Fruit fly (Drosophila melanogaster) whole organism, embryonic: ENCODE measurements around the gene CG5071.
A peak's percentile ranks its signal among the peaks of the same experiment; 100 is the strongest.

Source experiments
- Blimp-1 ChIP-seq: fragments of 200-800 bp; sonication (Bioruptor generic); optimal IDR thresholded peaks from 3 replicates; lab custom pipeline; 2018; ENCODE audit warnings: missing biosample characterization, missing genetic modification characterization, mild to moderate bottlenecking, moderate library complexity, missing genetic modification reagents
- CG10209 ChIP-seq: fragments of 200-800 bp; sonication (Bioruptor generic); optimal IDR thresholded peaks from 3 replicates; lab custom pipeline; 2017; ENCODE audit warnings: missing biosample characterization, mild to moderate bottlenecking, missing genetic modification characterization, missing genetic modification reagents
- CG12155 ChIP-seq: fragments of 200-800 bp; sonication (Bioruptor generic); optimal IDR thresholded peaks from 3 replicates; lab custom pipeline; 2016; ENCODE audit warnings: missing biosample characterization, missing genetic modification characterization
- CG12391 ChIP-seq: fragments of 200-800 bp; sonication (Bioruptor generic); optimal IDR thresholded peaks from 3 replicates; lab custom pipeline; 2018; ENCODE audit warnings: missing biosample characterization, mild to moderate bottlenecking, missing genetic modification characterization, moderate library complexity
- CG13287 ChIP-seq: fragments of 200-800 bp; sonication (Bioruptor generic); IDR thresholded peaks from 2 replicates; pipeline ENCODE4 v1.3.6; 2022; ENCODE audit warnings: missing biosample characterization, missing genetic modification characterization; ENCODE audit not compliant: partially characterized antibody
- CG13424 ChIP-seq: fragments of 200-800 bp; sonication (Bioruptor generic); optimal IDR thresholded peaks from 2 replicates; lab custom pipeline; 2019; ENCODE audit warnings: missing biosample characterization, mild to moderate bottlenecking, missing genetic modification characterization, moderate library complexity
- CG15479 ChIP-seq: fragments of 200-800 bp; sonication (Bioruptor generic); optimal IDR thresholded peaks from 3 replicates; lab custom pipeline; 2019; ENCODE audit warnings: missing biosample characterization, mild to moderate bottlenecking, missing genetic modification characterization, moderate library complexity
- CG17359 ChIP-seq: fragments of 200-800 bp; sonication (Bioruptor generic); optimal IDR thresholded peaks from 3 replicates; lab custom pipeline; 2018; ENCODE audit warnings: missing biosample characterization, mild to moderate bottlenecking, missing genetic modification characterization, moderate library complexity
- CG17385 ChIP-seq: fragments of 200-800 bp; sonication (Bioruptor generic); optimal IDR thresholded peaks from 3 replicates; lab custom pipeline; 2018; ENCODE audit warnings: missing biosample characterization, mild to moderate bottlenecking, missing genetic modification characterization
- CG17568 ChIP-seq: fragments of 200-800 bp; sonication (Bioruptor generic); optimal IDR thresholded peaks from 2 replicates; lab custom pipeline; 2018; ENCODE audit warnings: missing biosample characterization, mild to moderate bottlenecking, missing genetic modification characterization, moderate library complexity
- CG18619 ChIP-seq: fragments of 200-800 bp; sonication (Bioruptor generic); optimal IDR thresholded peaks from 3 replicates; lab custom pipeline; 2017; ENCODE audit warnings: missing biosample characterization, mild to moderate bottlenecking, missing genetic modification characterization
- CG2712 ChIP-seq: fragments of 200-800 bp; optimal IDR thresholded peaks from 3 replicates; lab custom pipeline; 2019; ENCODE audit warnings: missing biosample characterization, mild to moderate bottlenecking, missing genetic modification characterization, moderate library complexity
- CG30403 ChIP-seq: fragments of 200-800 bp; sonication (Bioruptor generic); optimal IDR thresholded peaks from 3 replicates; lab custom pipeline; 2016; ENCODE audit warnings: missing biosample characterization, missing genetic modification characterization
- CG3407 ChIP-seq: fragments of 200-800 bp; sonication (Bioruptor generic); optimal IDR thresholded peaks from 2 replicates; lab custom pipeline; 2018; ENCODE audit warnings: missing biosample characterization, mild to moderate bottlenecking, missing genetic modification characterization
- CG5953 ChIP-seq: fragments of 200-800 bp; sonication (Bioruptor generic); IDR thresholded peaks from 2 replicates; pipeline ENCODE4 v1.3.6; 2022; ENCODE audit warnings: missing biosample characterization, missing genetic modification characterization
- CG6175 ChIP-seq: fragments of 200-800 bp; sonication (Bioruptor generic); IDR thresholded peaks from 3 replicates; pipeline ENCODE4 v1.3.6; 2022; ENCODE audit warnings: missing biosample characterization, missing genetic modification characterization
- CG7357 ChIP-seq: fragments of 200-800 bp; sonication (Bioruptor generic); IDR thresholded peaks from 3 replicates; pipeline ENCODE4 v1.3.6; 2022; ENCODE audit warnings: missing biosample characterization, missing genetic modification characterization
- CG7786 ChIP-seq: fragments of 200-800 bp; sonication (Bioruptor generic); optimal IDR thresholded peaks from 2 replicates; lab custom pipeline; 2016; ENCODE audit warnings: missing biosample characterization, missing genetic modification characterization
- CG7839 ChIP-seq: fragments of 200-800 bp; sonication (Bioruptor generic); optimal IDR thresholded peaks from 3 replicates; lab custom pipeline; 2018; ENCODE audit warnings: missing biosample characterization, mild to moderate bottlenecking, missing genetic modification characterization, moderate library complexity
- CG8388 ChIP-seq: fragments of 200-800 bp; sonication (Bioruptor generic); optimal IDR thresholded peaks from 2 replicates; lab custom pipeline; 2019; ENCODE audit warnings: missing biosample characterization, mild to moderate bottlenecking, missing genetic modification characterization, moderate library complexity
- CG8765 ChIP-seq: fragments of 200-800 bp; sonication (Bioruptor generic); IDR thresholded peaks from 2 replicates; pipeline ENCODE4 v1.3.6; 2022; ENCODE audit warnings: missing biosample characterization, missing genetic modification characterization
- Dref ChIP-seq: fragments of 200-800 bp; sonication (Bioruptor generic); IDR thresholded peaks from 2 replicates; pipeline ENCODE4 v1.3.6; 2022; ENCODE audit warnings: missing biosample characterization, missing genetic modification characterization
- Ets65A ChIP-seq: fragments of 200-800 bp; sonication (Bioruptor generic); peaks from one replicate; lab custom pipeline; 2016; ENCODE audit warnings: missing biosample characterization, missing genetic modification characterization
- MBD-R2 ChIP-seq: fragments of 200-800 bp; sonication (Bioruptor generic); IDR thresholded peaks from 2 replicates; pipeline ENCODE4 v1.3.6; 2022; ENCODE audit warnings: missing biosample characterization, missing genetic modification characterization
- MTF-1 ChIP-seq: fragments of 200-800 bp; sonication (Bioruptor generic); optimal IDR thresholded peaks from 2 replicates; lab custom pipeline; 2018; ENCODE audit warnings: missing biosample characterization, mild to moderate bottlenecking, missing genetic modification characterization, borderline replicate concordance
- Max ChIP-seq: fragments of 200-800 bp; sonication (Bioruptor generic); optimal IDR thresholded peaks from 2 replicates; lab custom pipeline; 2016; ENCODE audit warnings: missing biosample characterization, mild to moderate bottlenecking, missing genetic modification characterization
- NC2β ChIP-seq: fragments of 200-800 bp; sonication (Bioruptor generic); optimal IDR thresholded peaks from 2 replicates; lab custom pipeline; 2016; ENCODE audit warnings: missing biosample characterization, missing genetic modification characterization
- Oli ChIP-seq: fragments of 200-800 bp; sonication (Bioruptor generic); optimal IDR thresholded peaks from 2 replicates; lab custom pipeline; 2018; ENCODE audit warnings: missing biosample characterization, mild to moderate bottlenecking, missing genetic modification characterization, moderate library complexity
- Six4 ChIP-seq: fragments of 200-800 bp; sonication (Bioruptor generic); optimal IDR thresholded peaks from 2 replicates; lab custom pipeline; 2016; ENCODE audit warnings: missing biosample characterization, missing genetic modification characterization
- Trl ChIP-seq, 3 experiments: fragments of >200 bp in 2 of 3; fragments of 200-800 bp in 1 of 3; sonication (Bioruptor generic) in 1 of 3; optimal IDR thresholded peaks; 2 replicates in 1 of 3; 3 replicates in 2 of 3; lab custom pipeline; 2016 to 2017; ENCODE audit warnings: missing biosample characterization in 1 of 3, missing genetic modification characterization in 1 of 3
- ap ChIP-seq: fragments of 200-800 bp; sonication (Bioruptor generic); IDR thresholded peaks from 2 replicates; pipeline ENCODE4 v1.3.6; 2022; ENCODE audit warnings: missing biosample characterization, missing genetic modification characterization
- bsh ChIP-seq, 2 experiments: fragments of 200-800 bp; sonication (Bioruptor generic); optimal IDR thresholded peaks; 2 replicates each; lab custom pipeline; 2017 to 2018; ENCODE audit warnings: mild to moderate bottlenecking in 2 of 2, missing biosample characterization in 2 of 2, missing genetic modification characterization in 2 of 2, moderate library complexity in 1 of 2
- chn ChIP-seq: fragments of 200-800 bp; sonication (Bioruptor generic); optimal IDR thresholded peaks from 2 replicates; lab custom pipeline; 2016; ENCODE audit warnings: missing biosample characterization, missing genetic modification characterization
- en ChIP-seq: fragments of 200-800 bp; sonication (Bioruptor generic); optimal IDR thresholded peaks from 2 replicates; lab custom pipeline; 2016; ENCODE audit warnings: missing biosample characterization, missing genetic modification characterization
- fd96Cb ChIP-seq: fragments of 200-800 bp; sonication (Bioruptor generic); optimal IDR thresholded peaks from 2 replicates; lab custom pipeline; 2018; ENCODE audit warnings: missing biosample characterization, mild to moderate bottlenecking, missing genetic modification characterization, moderate library complexity
- hkb ChIP-seq, 2 experiments: fragments of 200-800 bp in 1 of 2; fragments of >200 bp in 1 of 2; sonication (Bioruptor generic) in 1 of 2; IDR thresholded peaks in 1 of 2; optimal IDR thresholded peaks in 1 of 2; 2 replicates each; pipeline versions ENCODE4 v1.3.6 to Lab custom; 2017 to 2022; ENCODE audit warnings: missing biosample characterization in 1 of 2, missing genetic modification characterization in 1 of 2
- jing ChIP-seq: fragments of 200-800 bp; sonication (Bioruptor generic); optimal IDR thresholded peaks from 2 replicates; lab custom pipeline; 2018; ENCODE audit warnings: missing biosample characterization, mild to moderate bottlenecking, missing genetic modification characterization
- jumu ChIP-seq: fragments of 200-800 bp; sonication (Bioruptor generic); optimal IDR thresholded peaks from 3 replicates; lab custom pipeline; 2016; ENCODE audit warnings: missing biosample characterization, missing genetic modification characterization
- lola ChIP-seq, 3 experiments: fragments of >200 bp in 2 of 3; fragments of 200-800 bp in 1 of 3; sonication (Bioruptor generic) in 1 of 3; optimal IDR thresholded peaks; 2 replicates each; lab custom pipeline; 2017 to 2019; ENCODE audit warnings: missing biosample characterization in 3 of 3, missing genetic modification characterization in 3 of 3, mild to moderate bottlenecking in 1 of 3, moderate library complexity in 1 of 3
- nom ChIP-seq: fragments of 200-800 bp; sonication (Bioruptor generic); optimal IDR thresholded peaks from 2 replicates; lab custom pipeline; 2017; ENCODE audit warnings: missing biosample characterization, missing genetic modification characterization, mild to moderate bottlenecking, moderate library complexity, missing genetic modification reagents
- pum ChIP-seq: fragments of 200-800 bp; sonication (Bioruptor generic); optimal IDR thresholded peaks from 2 replicates; lab custom pipeline; 2016; ENCODE audit warnings: missing biosample characterization, missing genetic modification characterization
- sc ChIP-seq, 3 experiments: fragments of >200 bp in 2 of 3; fragments of 200-800 bp in 1 of 3; sonication (Bioruptor generic) in 1 of 3; optimal IDR thresholded peaks; 2 replicates in 2 of 3; 3 replicates in 1 of 3; lab custom pipeline; 2017; ENCODE audit warnings: mild to moderate bottlenecking in 1 of 3, missing biosample characterization in 1 of 3, missing genetic modification characterization in 1 of 3, missing genetic modification reagents in 1 of 3
- sqz ChIP-seq: fragments of 200-800 bp; sonication (Bioruptor generic); optimal IDR thresholded peaks from 3 replicates; lab custom pipeline; 2018; ENCODE audit warnings: missing biosample characterization, mild to moderate bottlenecking, missing genetic modification characterization
- tgo ChIP-seq: fragments of 200-800 bp; sonication (Bioruptor generic); IDR thresholded peaks from 3 replicates; pipeline ENCODE4 v1.3.6; 2022; ENCODE audit warnings: missing biosample characterization, missing genetic modification characterization
- usp ChIP-seq: fragments of >200 bp; optimal IDR thresholded peaks from 2 replicates; lab custom pipeline; 2017; ENCODE audit warnings: missing biosample characterization, missing genetic modification characterization
- vnd ChIP-seq: fragments of 200-800 bp; sonication (Bioruptor generic); IDR thresholded peaks from 3 replicates; pipeline ENCODE4 v1.3.6; 2022; ENCODE audit warnings: missing biosample characterization, missing genetic modification characterization; ENCODE audit not compliant: partially characterized antibody
- zen ChIP-seq: fragments of 200-800 bp; sonication (Bioruptor generic); optimal IDR thresholded peaks from 3 replicates; lab custom pipeline; 2018; ENCODE audit warnings: missing biosample characterization, mild to moderate bottlenecking, missing genetic modification characterization, moderate library complexity
- zfh1 ChIP-seq: fragments of 200-800 bp; sonication (Bioruptor generic); IDR thresholded peaks from 3 replicates; pipeline ENCODE4 v1.3.6; 2022; ENCODE audit warnings: missing biosample characterization, missing genetic modification characterization

CG5071 gene

DNA sequence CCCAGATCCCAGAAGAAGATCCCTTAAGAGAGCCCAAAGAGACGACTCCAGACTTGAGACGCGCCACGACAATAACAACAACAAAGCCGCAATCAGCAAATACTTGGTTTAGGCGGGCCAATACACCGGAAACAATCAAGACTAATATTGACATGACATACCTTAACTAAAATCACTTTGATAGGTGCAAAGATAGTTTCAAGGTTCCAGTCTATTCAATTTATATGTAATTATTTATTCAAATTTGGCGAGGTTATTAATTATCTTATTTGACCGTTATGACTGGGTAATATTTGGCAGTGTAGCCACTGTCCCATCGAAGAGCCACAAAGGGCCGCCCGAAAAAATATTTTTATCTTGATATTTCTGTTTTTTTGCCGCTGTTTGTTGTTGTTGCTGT, 22.2 kb downstream of the CG5071 start (continued):
- TF ChIP-seq Blimp-1 (GFP tag; lab: Kevin White, UChicago) (peak; percentile 55), CG30403 (peak; percentile 53), Dref (GFP tag; lab: Robert Waterston, UW) (no peak), CG18619 (GFP tag; lab: Kevin White, UChicago) (peak; percentile 33), nom (peak; percentile 80), CG8765 (GFP tag; lab: Robert Waterston, UW) (peak; percentile 70), Six4 (GFP tag; lab: Kevin White, UChicago) (peak; percentile 48), CG17359 (tag; lab: Kevin White, UChicago) (peak; percentile 57), CG12391 (tag; lab: Kevin White, UChicago) (peak; percentile 64), CG12155 (peak; percentile 39), vnd (GFP tag; lab: Robert Waterston, UW) (no peak), CG6175 (GFP tag; lab: Robert Waterston, UW) (no peak), usp (GFP tag; lab: Kevin White, UChicago) (no peak), CG13424 (tag; lab: Kevin White, UChicago) (peak; percentile 46), ap (0 out of 2 replicates have a peak, but pooled peaks have one; percentile 16), chn (peak; percentile 18), CG15479 (GFP tag; lab: Kevin White, UChicago) (peak; percentile 11), Max (peak; percentile 55), en (GFP tag; lab: Kevin White, UChicago) (no peak), Oli (tag; lab: Kevin White, UChicago) (peak; percentile 60), MTF-1 (GFP tag; lab: Kevin White, UChicago) (no peak), CG13287 (GFP tag; lab: Robert Waterston, UW) (no peak), CG3407 (GFP tag; lab: Kevin White, UChicago) (peak; percentile 16), CG2712 (peak; percentile 75), fd96Cb (peak; percentile 61), sqz (GFP tag; lab: Kevin White, UChicago) (peak; percentile 8), bsh (GFP tag; optimal IDR thresholded peaks at IDR 0.05; lab: Kevin White, UChicago) (peak; percentile 21 to 64), Trl (optimal IDR thresholded peaks at IDR 0.05; lab: Kevin White, UChicago) (no peak), Trl (GFP tag; optimal IDR thresholded peaks at IDR 0.05; lab: Kevin White, UChicago) (peak; percentile 22), CG7839 (tag; lab: Kevin White, UChicago) (peak; percentile 70), hkb (optimal IDR thresholded peaks at IDR 0.05; lab: Kevin White, UChicago) (no peak), hkb (GFP tag; IDR thresholded peaks at IDR 0.05; lab: Robert Waterston, UW) (peak; percentile 64; the same call in 1 of the 2 replicates), zfh1 (GFP tag; lab: Robert Waterston, UW) (peak; percentile 87), CG17568 (no peak), CG17385 (GFP tag; lab: Kevin White, UChicago) (peak; percentile 29), pum (GFP tag; lab: Kevin White, UChicago) (peak; percentile 43), zen (tag; lab: Kevin White, UChicago) (peak; percentile 85), tgo (GFP tag; lab: Robert Waterston, UW) (peak; percentile 40; the same call in 1 of the 3 replicates), CG7786 (no peak), CG10209 (GFP tag; lab: Kevin White, UChicago) (peak; percentile 38), NC2β (peak; percentile 37), lola (GFP tag; optimal IDR thresholded peaks at IDR 0.05; lab: Kevin White, UChicago) (peak in 1 of 3 experiments; percentile 61), CG5953 (GFP tag; lab: Robert Waterston, UW) (peak; percentile 18; the same call in 1 of the 2 replicates), MBD-R2 (GFP tag; lab: Robert Waterston, UW) (no peak), Ets65A (peak; percentile 55), sc (optimal IDR thresholded peaks at IDR 0.05; lab: Kevin White, UChicago) (no peak), sc (GFP tag; optimal IDR thresholded peaks at IDR 0.05; lab: Kevin White, UChicago) (peak; percentile 1), jumu (GFP tag; lab: Kevin White, UChicago) (peak; percentile 29), CG7357 (GFP tag; lab: Robert Waterston, UW) (peak; percentile 52; the same call in 2 of the 3 replicates), CG8388 (GFP tag; lab: Kevin White, UChicago) (peak; percentile 38), jing (GFP tag; lab: Kevin White, UChicago) (peak; percentile 4)
